Worm (Caenorhabditis elegans) whole organism, L3 larva: ENCODE measurements around the gene Y82E9BL.1.
A peak's percentile ranks its signal among the peaks of the same experiment; 100 is the strongest.

ENCODE experiments used
- ceh-16 ChIP-seq: sonication (generic microtip); optimal IDR thresholded peaks from 2 replicates; lab custom pipeline; 2017; ENCODE audit warnings: missing biosample characterization, missing genetic modification characterization
- ceh-9 ChIP-seq: sonication (generic microtip); optimal IDR thresholded peaks from 2 replicates; lab custom pipeline; 2018; ENCODE audit warnings: missing biosample characterization, missing genetic modification characterization
- egl-27 ChIP-seq: sonication (generic microtip); optimal IDR thresholded peaks from 4 replicates; lab custom pipeline; 2017; ENCODE audit warnings: missing biosample characterization, missing genetic modification reagents, missing genetic modification characterization
- elt-1 ChIP-seq: fragments of 150-350 bp; optimal IDR thresholded peaks from 2 replicates; lab custom pipeline; 2014; ENCODE audit warnings: missing biosample characterization, missing genetic modification characterization
- elt-2 ChIP-seq: sonication (generic microtip); optimal IDR thresholded peaks from 2 replicates; lab custom pipeline; 2016; ENCODE audit warnings: missing genetic modification reagents, mild to moderate bottlenecking, missing genetic modification characterization, missing compliant biosample characterization
- elt-3 ChIP-seq, 3 experiments: fragments of 150-350 bp in 1 of 3; sonication (generic microtip) in 2 of 3; optimal IDR thresholded peaks; 2 replicates in 2 of 3; 4 replicates in 1 of 3; lab custom pipeline; 2014 to 2017; ENCODE audit warnings: missing biosample characterization in 3 of 3, missing genetic modification characterization in 3 of 3
- fkh-10 ChIP-seq: sonication (generic microtip); optimal IDR thresholded peaks from 2 replicates; lab custom pipeline; 2017; ENCODE audit warnings: missing biosample characterization, missing genetic modification reagents, missing genetic modification characterization
- fkh-2 ChIP-seq: fragments of 150-350 bp; optimal IDR thresholded peaks from 2 replicates; lab custom pipeline; 2014; ENCODE audit warnings: missing biosample characterization, missing genetic modification reagents, missing genetic modification characterization
- fos-1 ChIP-seq: fragments of 150-350 bp; optimal IDR thresholded peaks from 2 replicates; lab custom pipeline; 2014; ENCODE audit warnings: missing biosample characterization, missing genetic modification characterization
- mml-1 ChIP-seq: fragments of 150-350 bp; sonication (generic microtip); optimal IDR thresholded peaks from 3 replicates; lab custom pipeline; 2014; ENCODE audit warnings: missing biosample characterization, missing genetic modification characterization
- nfya-1 ChIP-seq: sonication (generic microtip); optimal IDR thresholded peaks from 2 replicates; lab custom pipeline; 2017; ENCODE audit warnings: missing genetic modification characterization, mild to moderate bottlenecking, missing compliant biosample characterization, antibody characterized with exemption, moderate library complexity; ENCODE audit not compliant: insufficient read depth
- nhr-11 ChIP-seq: fragments of 150-350 bp; optimal IDR thresholded peaks from 2 replicates; lab custom pipeline; 2014; ENCODE audit warnings: missing biosample characterization, missing genetic modification characterization
- nhr-12 ChIP-seq: fragments of 150-350 bp; optimal IDR thresholded peaks from 2 replicates; lab custom pipeline; 2014; ENCODE audit warnings: missing biosample characterization, missing genetic modification characterization
- nhr-23 ChIP-seq: fragments of 150-350 bp; optimal IDR thresholded peaks from 2 replicates; lab custom pipeline; 2014; ENCODE audit warnings: missing biosample characterization, missing genetic modification reagents, missing genetic modification characterization
- nhr-237 ChIP-seq: fragments of 150-350 bp; optimal IDR thresholded peaks from 2 replicates; lab custom pipeline; 2014; ENCODE audit warnings: missing biosample characterization, missing genetic modification characterization
- nhr-25 ChIP-seq: sonication (generic microtip); optimal IDR thresholded peaks from 2 replicates; lab custom pipeline; 2017; ENCODE audit warnings: missing biosample characterization, missing genetic modification characterization
- nhr-28 ChIP-seq: fragments of 150-350 bp; optimal IDR thresholded peaks from 2 replicates; lab custom pipeline; 2014; ENCODE audit warnings: missing biosample characterization, missing genetic modification characterization
- nhr-43 ChIP-seq: sonication (generic microtip); optimal IDR thresholded peaks from 2 replicates; lab custom pipeline; 2016; ENCODE audit warnings: mild to moderate bottlenecking, missing genetic modification characterization, missing compliant biosample characterization; ENCODE audit not compliant: poor library complexity, severe bottlenecking
- nhr-77 ChIP-seq: fragments of 150-350 bp; optimal IDR thresholded peaks from 2 replicates; lab custom pipeline; 2014; ENCODE audit warnings: missing biosample characterization, missing genetic modification characterization
- pha-4 ChIP-seq: fragments of 150-350 bp; optimal IDR thresholded peaks from 2 replicates; lab custom pipeline; 2014; ENCODE audit warnings: missing biosample characterization, missing genetic modification reagents, missing genetic modification characterization
- pqm-1 ChIP-seq: fragments of 150-350 bp; optimal IDR thresholded peaks from 2 replicates; lab custom pipeline; 2017; ENCODE audit warnings: missing biosample characterization, missing genetic modification characterization, inconsistent platforms
- sea-2 ChIP-seq: fragments of 150-350 bp; sonication (generic microtip); optimal IDR thresholded peaks from 4 replicates; lab custom pipeline; 2014; ENCODE audit warnings: missing biosample characterization, missing genetic modification reagents, missing genetic modification characterization
- skn-1 ChIP-seq: fragments of 150-350 bp; optimal IDR thresholded peaks from 2 replicates; lab custom pipeline; 2014; ENCODE audit warnings: missing biosample characterization, missing genetic modification characterization
- unc-39 ChIP-seq: sonication (generic microtip); optimal IDR thresholded peaks from 4 replicates; lab custom pipeline; 2017; ENCODE audit warnings: missing biosample characterization, missing genetic modification characterization
- unc-62 ChIP-seq: fragments of 150-350 bp; sonication (generic microtip); optimal IDR thresholded peaks from 4 replicates; lab custom pipeline; 2014; ENCODE audit warnings: missing biosample characterization, missing genetic modification reagents, missing genetic modification characterization

The Y82E9BL.1 gene

DNA sequence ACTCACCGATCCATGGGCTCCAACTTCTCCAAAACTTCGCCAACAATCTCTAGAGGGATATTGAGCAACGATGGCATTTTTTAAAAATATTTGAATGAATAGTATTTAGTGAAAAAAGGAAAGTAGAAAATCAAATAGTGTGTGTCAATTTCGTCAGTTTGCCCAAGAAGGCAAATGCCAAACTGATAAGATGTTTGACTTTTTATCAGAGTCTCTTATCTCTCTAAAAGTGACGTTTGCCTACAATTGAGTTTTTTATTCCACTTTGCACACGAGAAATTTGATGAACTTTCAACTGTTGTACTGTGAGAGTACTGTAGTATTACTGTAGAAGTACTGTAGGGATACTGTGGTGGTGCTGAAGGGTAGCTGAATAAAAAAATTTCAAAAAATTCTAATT, 31.7 kb downstream of the Y82E9BL.1 start:
- TF ChIP-seq elt-2 (tag; lab: Kevin White, UChicago) (peak; percentile 94), nhr-77 (no peak), sea-2 (GFP tag; lab: Kevin White, UChicago) (no peak), pqm-1 (tag; lab: Kevin White, UChicago) (peak; percentile 81), fkh-2 (tag; lab: Kevin White, UChicago) (no peak), nhr-237 (tag; lab: Kevin White, UChicago) (no peak)
- TF ChIP-seq, all 47 proteins: peak for 2

DNA sequence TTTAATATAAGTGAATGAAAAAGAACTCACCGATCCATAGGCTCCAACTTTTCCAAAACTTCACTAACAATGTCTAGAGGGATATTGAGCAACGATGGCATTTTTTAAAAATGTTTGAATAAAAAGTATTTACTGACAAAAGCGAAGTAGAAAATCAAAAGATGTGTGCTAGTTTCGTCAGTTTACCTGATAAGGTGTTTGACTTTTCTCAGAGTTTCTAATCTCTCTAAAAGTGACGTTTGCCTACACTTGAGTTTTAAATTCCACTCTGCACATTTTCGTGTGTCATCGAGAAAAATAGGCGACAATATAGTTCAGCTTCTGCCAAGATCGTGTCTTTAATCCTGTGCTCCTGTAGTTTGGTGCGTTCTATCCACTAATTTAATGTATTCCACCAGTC, 33.7 kb downstream of the Y82E9BL.1 start, which contains the start of gene fbxa-15:
Gene fbxa-15 (minus strand): TSS at position 101 of the 400 bp plus-strand sequence.
- no peak for TF ChIP-seq nfya-1 (tag; lab: Kevin White, UChicago)
- no peak for TF ChIP-seq nhr-237 (tag; lab: Kevin White, UChicago)
- TF ChIP-seq pqm-1 (tag; lab: Kevin White, UChicago) = peak; percentile 1
- TF ChIP-seq unc-39 (tag; lab: Kevin White, UChicago) = no peak
- TF ChIP-seq elt-2 (tag; lab: Kevin White, UChicago) = peak; percentile 9
- no peak for TF ChIP-seq nhr-43 (tag; lab: Kevin White, UChicago)

DNA sequence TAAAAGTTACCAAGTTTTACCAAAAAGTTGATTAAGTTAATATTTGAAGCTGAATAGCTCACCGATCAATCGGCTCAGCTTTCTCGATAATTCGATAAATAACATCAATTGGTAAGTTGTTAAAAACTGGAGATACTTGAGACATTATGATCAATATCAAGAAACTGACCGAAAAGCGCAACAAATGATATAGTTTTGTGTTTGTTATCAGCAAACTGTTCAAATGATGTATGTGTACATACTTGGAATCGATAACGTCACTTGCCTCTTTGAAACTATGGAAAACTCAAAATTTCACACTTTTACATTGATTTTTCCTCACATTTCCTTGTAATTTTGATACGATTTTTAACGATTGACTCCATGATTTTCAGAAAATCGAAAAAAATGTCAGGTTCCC, 40.2 kb downstream of the Y82E9BL.1 start, which contains the start of the genes fbxa-80 and fbxa-19:
Gene fbxa-80 (minus strand): TSS at position 173 of the 400 bp plus-strand sequence.
Gene fbxa-19 (plus strand): TSS at position 364 of the 400 bp plus-strand sequence.
- TF ChIP-seq mml-1 (tag; lab: Kevin White, UChicago) = no peak
- peak; percentile 23 for TF ChIP-seq pqm-1 (tag; lab: Kevin White, UChicago)
- TF ChIP-seq elt-2 (tag; lab: Kevin White, UChicago) = peak; percentile 70

DNA sequence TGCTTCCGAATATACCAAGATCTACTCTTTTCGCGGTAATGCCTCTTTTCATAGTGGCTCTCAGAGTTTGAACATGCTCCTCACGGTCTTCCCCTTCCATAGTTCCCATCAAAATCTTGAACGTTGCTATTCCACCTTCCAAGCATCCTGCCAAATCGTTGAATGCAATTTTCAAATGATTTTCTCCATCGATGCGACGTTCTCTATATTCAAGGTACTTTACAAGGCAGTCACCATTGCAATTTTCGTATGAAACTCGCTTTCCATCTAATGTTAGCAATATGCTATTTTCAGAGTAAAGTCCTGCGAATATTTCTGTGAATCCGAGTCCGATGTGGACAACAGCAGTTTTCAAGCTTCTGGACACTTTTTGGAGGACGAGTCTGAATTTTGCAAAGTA, 40.9 kb downstream of the Y82E9BL.1 start:
- TF ChIP-seq nhr-28 (tag; lab: Kevin White, UChicago) (no peak), skn-1 (tag; lab: Kevin White, UChicago) (no peak), egl-27 (tag; lab: Kevin White, UChicago) (no peak), unc-62 (GFP tag; lab: Kevin White, UChicago) (no peak), elt-3 (tag; optimal IDR thresholded peaks at IDR 0.05; lab: Kevin White, UChicago) (no peak)

DNA sequence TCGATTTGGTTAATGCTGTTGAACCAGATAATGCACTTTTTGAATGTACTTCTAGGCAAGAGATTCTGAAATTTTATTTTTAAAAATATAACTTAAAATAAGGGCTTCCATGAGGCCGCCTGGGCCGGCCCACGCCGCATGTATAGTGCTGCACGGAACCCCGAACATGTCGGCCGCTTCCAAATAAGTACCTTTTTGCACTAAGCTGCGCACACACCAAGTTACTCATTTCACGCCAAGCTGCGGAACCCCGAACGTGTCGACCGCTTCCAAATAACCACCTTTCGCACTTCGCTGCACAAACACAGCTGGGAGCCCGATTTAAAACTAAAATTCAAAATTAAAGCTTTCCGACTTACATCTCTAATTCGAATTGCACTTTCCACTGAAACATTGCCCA, 43.9 kb downstream of the Y82E9BL.1 start:
- TF ChIP-seq nhr-25 (tag; lab: Kevin White, UChicago) (no peak), fkh-10 (GFP tag; lab: Kevin White, UChicago) (no peak), egl-27 (tag; lab: Kevin White, UChicago) (no peak), elt-2 (tag; lab: Kevin White, UChicago) (no peak)

DNA sequence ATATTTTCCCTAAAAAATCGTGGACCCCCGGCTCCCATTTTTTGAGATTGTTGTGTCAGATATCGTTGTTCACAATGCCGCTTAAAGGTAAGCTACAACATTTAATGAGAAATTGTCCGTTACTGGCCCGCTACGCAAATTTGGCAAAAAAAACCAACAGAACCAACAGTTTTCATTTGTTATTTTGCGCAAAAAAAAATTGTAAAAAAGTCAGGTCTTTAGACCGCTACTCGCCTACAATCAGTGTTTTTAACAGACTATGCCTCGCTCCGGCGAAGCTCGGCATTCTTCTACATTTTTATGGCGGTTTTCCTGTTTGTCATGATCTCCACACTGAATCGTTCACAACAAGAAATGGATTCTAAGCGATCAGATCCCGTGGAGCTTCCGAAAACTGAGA, 46.3 kb downstream of the Y82E9BL.1 start, which contains the start of gene Y82E9BL.12:
Gene Y82E9BL.12 (plus strand): TSS at position 301 of the 400 bp plus-strand sequence.
- TF ChIP-seq nhr-23 (tag; lab: Kevin White, UChicago) = no peak
- no peak for TF ChIP-seq nhr-11 (tag; lab: Kevin White, UChicago)
- no peak for TF ChIP-seq unc-62 (GFP tag; lab: Kevin White, UChicago)
- TF ChIP-seq ceh-16 (tag; lab: Kevin White, UChicago) = no peak
- no peak for TF ChIP-seq nhr-12 (tag; lab: Kevin White, UChicago)
- no peak for TF ChIP-seq pqm-1 (tag; lab: Kevin White, UChicago)

DNA sequence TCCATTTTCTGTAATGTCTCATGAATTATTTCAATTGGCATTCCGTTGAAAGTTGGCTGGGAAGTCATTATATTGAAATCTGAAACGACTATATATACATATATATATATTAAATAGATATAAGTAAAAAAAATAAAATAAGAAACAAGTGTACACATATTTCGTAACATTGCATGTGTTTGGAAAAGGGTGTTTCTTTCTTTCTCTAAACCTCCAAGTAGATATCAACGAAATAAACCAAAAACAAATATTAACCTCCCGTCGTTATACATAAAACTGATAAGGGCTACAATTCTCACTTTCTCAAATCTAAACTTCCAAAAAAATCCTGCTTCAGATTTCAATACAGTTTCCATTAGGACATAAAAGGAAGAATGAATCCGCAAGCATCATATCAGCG, 47.0 kb downstream of the Y82E9BL.1 start, which contains the start of gene fbxa-79:
Gene fbxa-79 (minus strand): TSS at position 86 of the 400 bp plus-strand sequence.
- TF ChIP-seq elt-1 (tag; lab: Kevin White, UChicago) (no peak), fos-1 (tag; lab: Kevin White, UChicago) (no peak), pha-4 (peak; percentile 77), mml-1 (tag; lab: Kevin White, UChicago) (no peak), nfya-1 (tag; lab: Kevin White, UChicago) (no peak), elt-2 (tag; lab: Kevin White, UChicago) (peak; percentile 67), ceh-9 (tag; lab: Kevin White, UChicago) (no peak), pqm-1 (tag; lab: Kevin White, UChicago) (peak; percentile 67)
